Worm (Caenorhabditis elegans) whole organism, L3 larva: Measurements from ENCODE around the gene ztf-14.

ENCODE experiments used
- R02D3.7 ChIP-seq: fragments of 150-350 bp; optimal IDR thresholded peaks from 2 replicates; lab custom pipeline; 2014; ENCODE audit warnings: missing biosample characterization, missing genetic modification characterization
- ama-1 ChIP-seq: fragments of 150-350 bp; optimal IDR thresholded peaks from 2 replicates; lab custom pipeline; 2018
- ceh-16 ChIP-seq: sonication (generic microtip); optimal IDR thresholded peaks from 2 replicates; lab custom pipeline; 2017; ENCODE audit warnings: missing biosample characterization, missing genetic modification characterization
- ceh-28 ChIP-seq: fragments of 150-350 bp; optimal IDR thresholded peaks from 2 replicates; lab custom pipeline; 2014; ENCODE audit warnings: missing biosample characterization, missing genetic modification reagents, missing genetic modification characterization
- ceh-9 ChIP-seq: sonication (generic microtip); optimal IDR thresholded peaks from 2 replicates; lab custom pipeline; 2018; ENCODE audit warnings: missing biosample characterization, missing genetic modification characterization
- egl-27 ChIP-seq: sonication (generic microtip); optimal IDR thresholded peaks from 4 replicates; lab custom pipeline; 2017; ENCODE audit warnings: missing biosample characterization, missing genetic modification reagents, missing genetic modification characterization
- egl-5 ChIP-seq: fragments of 150-350 bp; optimal IDR thresholded peaks from 2 replicates; lab custom pipeline; 2017; ENCODE audit warnings: missing biosample characterization, missing genetic modification reagents, missing genetic modification characterization, inconsistent platforms
- elt-1 ChIP-seq: fragments of 150-350 bp; optimal IDR thresholded peaks from 2 replicates; lab custom pipeline; 2014; ENCODE audit warnings: missing biosample characterization, missing genetic modification characterization
- elt-2 ChIP-seq: sonication (generic microtip); optimal IDR thresholded peaks from 2 replicates; lab custom pipeline; 2016; ENCODE audit warnings: missing genetic modification reagents, mild to moderate bottlenecking, missing genetic modification characterization, missing compliant biosample characterization
- elt-3 ChIP-seq, 3 experiments: fragments of 150-350 bp in 1 of 3; sonication (generic microtip) in 2 of 3; optimal IDR thresholded peaks; 2 replicates in 2 of 3; 4 replicates in 1 of 3; lab custom pipeline; 2014 to 2017; ENCODE audit warnings: missing biosample characterization in 3 of 3, missing genetic modification characterization in 3 of 3
- fkh-10 ChIP-seq: sonication (generic microtip); optimal IDR thresholded peaks from 2 replicates; lab custom pipeline; 2017; ENCODE audit warnings: missing biosample characterization, missing genetic modification reagents, missing genetic modification characterization
- fkh-2 ChIP-seq: fragments of 150-350 bp; optimal IDR thresholded peaks from 2 replicates; lab custom pipeline; 2014; ENCODE audit warnings: missing biosample characterization, missing genetic modification reagents, missing genetic modification characterization
- fos-1 ChIP-seq: fragments of 150-350 bp; optimal IDR thresholded peaks from 2 replicates; lab custom pipeline; 2014; ENCODE audit warnings: missing biosample characterization, missing genetic modification characterization
- hmg-11 ChIP-seq: sonication (generic microtip); optimal IDR thresholded peaks from 2 replicates; lab custom pipeline; 2016; ENCODE audit warnings: missing genetic modification characterization, missing compliant biosample characterization
- jun-1 ChIP-seq: fragments of 150-350 bp; optimal IDR thresholded peaks from 2 replicates; lab custom pipeline; 2014; ENCODE audit warnings: missing biosample characterization, missing genetic modification reagents, missing genetic modification characterization
- lin-15B ChIP-seq: fragments of 150-350 bp; optimal IDR thresholded peaks from 2 replicates; lab custom pipeline; 2014; ENCODE audit warnings: missing biosample characterization, missing genetic modification characterization
- lin-39 ChIP-seq: fragments of 150-350 bp; optimal IDR thresholded peaks from 2 replicates; lab custom pipeline; 2018; ENCODE audit warnings: missing biosample characterization, missing genetic modification reagents, missing genetic modification characterization
- lsy-12 ChIP-seq: sonication (generic microtip); optimal IDR thresholded peaks from 2 replicates; lab custom pipeline; 2016; ENCODE audit warnings: mild to moderate bottlenecking, missing genetic modification characterization, missing compliant biosample characterization
- mdl-1 ChIP-seq: fragments of 150-350 bp; optimal IDR thresholded peaks from 2 replicates; lab custom pipeline; 2014; ENCODE audit warnings: missing biosample characterization, missing genetic modification characterization
- mml-1 ChIP-seq: fragments of 150-350 bp; sonication (generic microtip); optimal IDR thresholded peaks from 3 replicates; lab custom pipeline; 2014; ENCODE audit warnings: missing biosample characterization, missing genetic modification characterization
- nfya-1 ChIP-seq: sonication (generic microtip); optimal IDR thresholded peaks from 2 replicates; lab custom pipeline; 2017; ENCODE audit warnings: missing genetic modification characterization, mild to moderate bottlenecking, missing compliant biosample characterization, antibody characterized with exemption, moderate library complexity; ENCODE audit not compliant: insufficient read depth
- nhr-11 ChIP-seq: fragments of 150-350 bp; optimal IDR thresholded peaks from 2 replicates; lab custom pipeline; 2014; ENCODE audit warnings: missing biosample characterization, missing genetic modification characterization
- nhr-12 ChIP-seq: fragments of 150-350 bp; optimal IDR thresholded peaks from 2 replicates; lab custom pipeline; 2014; ENCODE audit warnings: missing biosample characterization, missing genetic modification characterization
- nhr-23 ChIP-seq: fragments of 150-350 bp; optimal IDR thresholded peaks from 2 replicates; lab custom pipeline; 2014; ENCODE audit warnings: missing biosample characterization, missing genetic modification reagents, missing genetic modification characterization
- nhr-237 ChIP-seq: fragments of 150-350 bp; optimal IDR thresholded peaks from 2 replicates; lab custom pipeline; 2014; ENCODE audit warnings: missing biosample characterization, missing genetic modification characterization
- nhr-25 ChIP-seq: sonication (generic microtip); optimal IDR thresholded peaks from 2 replicates; lab custom pipeline; 2017; ENCODE audit warnings: missing biosample characterization, missing genetic modification characterization
- nhr-28 ChIP-seq: fragments of 150-350 bp; optimal IDR thresholded peaks from 2 replicates; lab custom pipeline; 2014; ENCODE audit warnings: missing biosample characterization, missing genetic modification characterization
- nhr-43 ChIP-seq: sonication (generic microtip); optimal IDR thresholded peaks from 2 replicates; lab custom pipeline; 2016; ENCODE audit warnings: mild to moderate bottlenecking, missing genetic modification characterization, missing compliant biosample characterization; ENCODE audit not compliant: poor library complexity, severe bottlenecking
- nhr-76 ChIP-seq: fragments of 150-350 bp; sonication (generic microtip); optimal IDR thresholded peaks from 5 replicates; lab custom pipeline; 2014; ENCODE audit warnings: missing biosample characterization, missing genetic modification characterization
- nhr-77 ChIP-seq: fragments of 150-350 bp; optimal IDR thresholded peaks from 2 replicates; lab custom pipeline; 2014; ENCODE audit warnings: missing biosample characterization, missing genetic modification characterization
- pha-4 ChIP-seq: fragments of 150-350 bp; optimal IDR thresholded peaks from 2 replicates; lab custom pipeline; 2014; ENCODE audit warnings: missing biosample characterization, missing genetic modification reagents, missing genetic modification characterization
- pqm-1 ChIP-seq: fragments of 150-350 bp; optimal IDR thresholded peaks from 2 replicates; lab custom pipeline; 2017; ENCODE audit warnings: missing biosample characterization, missing genetic modification characterization, inconsistent platforms
- sea-2 ChIP-seq: fragments of 150-350 bp; sonication (generic microtip); optimal IDR thresholded peaks from 4 replicates; lab custom pipeline; 2014; ENCODE audit warnings: missing biosample characterization, missing genetic modification reagents, missing genetic modification characterization
- tbx-2 ChIP-seq: sonication (generic microtip); optimal IDR thresholded peaks from 2 replicates; lab custom pipeline; 2016; ENCODE audit warnings: mild to moderate bottlenecking, missing genetic modification characterization, missing compliant biosample characterization
- unc-62 ChIP-seq: fragments of 150-350 bp; sonication (generic microtip); optimal IDR thresholded peaks from 4 replicates; lab custom pipeline; 2014; ENCODE audit warnings: missing biosample characterization, missing genetic modification reagents, missing genetic modification characterization
- zag-1 ChIP-seq: fragments of 150-350 bp; optimal IDR thresholded peaks from 2 replicates; lab custom pipeline; 2014; ENCODE audit warnings: missing biosample characterization, missing genetic modification characterization
- ztf-4 ChIP-seq: fragments of 150-350 bp; optimal IDR thresholded peaks from 2 replicates; lab custom pipeline; 2014; ENCODE audit warnings: missing biosample characterization, missing genetic modification characterization

The ztf-14 gene

DNA sequence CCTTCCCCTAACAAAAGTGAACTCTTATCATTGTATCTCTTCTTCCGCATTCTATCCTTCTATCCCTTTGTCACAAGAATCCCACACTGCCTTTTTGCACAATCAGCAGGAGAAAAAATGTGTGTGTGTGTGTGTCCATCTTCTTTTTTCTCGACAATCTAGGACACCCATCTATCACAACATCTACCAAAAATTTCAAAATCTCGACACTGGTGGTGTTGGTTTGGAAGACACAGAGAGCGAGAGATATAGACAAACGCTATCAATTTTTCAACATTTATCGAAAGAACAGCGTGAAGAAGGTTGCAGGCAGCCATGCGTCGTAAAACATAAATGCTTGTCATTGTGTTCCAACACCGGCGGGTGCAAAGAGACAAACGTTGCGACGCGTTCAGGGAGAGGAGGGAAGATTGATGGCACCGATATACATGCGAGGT lies 13.0 kb downstream of the ztf-14 start:
- TF ChIP-seq pqm-1 (tag; lab: Kevin White, UChicago) (no peak), sea-2 (GFP tag; lab: Kevin White, UChicago) (no peak), nhr-12 (tag; lab: Kevin White, UChicago) (no peak), zag-1 (tag; lab: Kevin White, UChicago) (no peak), jun-1 (no peak), nhr-76 (tag; lab: Kevin White, UChicago) (no peak), elt-2 (peak; percentile 13), nhr-237 (tag; lab: Kevin White, UChicago) (no peak), egl-5 (peak; percentile 34), nhr-77 (no peak), hmg-11 (no peak), tbx-2 (tag; lab: Kevin White, UChicago) (no peak), lin-39 (tag; lab: Kevin White, UChicago) (peak; percentile 58), nhr-28 (no peak), nhr-23 (tag; lab: Kevin White, UChicago) (peak; percentile 90), egl-27 (tag; lab: Kevin White, UChicago) (peak; percentile 15), nhr-11 (tag; lab: Kevin White, UChicago) (peak; percentile 59), nhr-43 (tag; lab: Kevin White, UChicago) (peak; percentile 61), ceh-16 (no peak), nfya-1 (tag; lab: Kevin White, UChicago) (peak; percentile 45), ceh-9 (tag; lab: Kevin White, UChicago) (no peak), nhr-25 (tag; lab: Kevin White, UChicago) (peak; percentile 82), fkh-10 (GFP tag; lab: Kevin White, UChicago) (no peak), elt-3 (tag; optimal IDR thresholded peaks at IDR 0.05; lab: Kevin White, UChicago) (peak; percentile 45 to 69 (median 60)), lin-15B (tag; lab: Kevin White, UChicago) (peak; percentile 12), ceh-28 (tag; lab: Kevin White, UChicago) (peak; percentile 62), elt-1 (tag; lab: Kevin White, UChicago) (peak; percentile 89), fkh-2 (tag; lab: Kevin White, UChicago) (no peak), unc-62 (GFP tag; lab: Kevin White, UChicago) (peak; percentile 91), fos-1 (tag; lab: Kevin White, UChicago) (no peak), ztf-4 (no peak)
- TF ChIP-seq, all 47 proteins: peak for 14

- TF ChIP-seq pqm-1 (tag; lab: Kevin White, UChicago), result no peak
- TF ChIP-seq mml-1 (tag; lab: Kevin White, UChicago), result no peak
- no peak for TF ChIP-seq ceh-9 (tag; lab: Kevin White, UChicago)
- no peak for TF ChIP-seq mdl-1 (tag; lab: Kevin White, UChicago)
These were observed 14.5 kb downstream of the ztf-14 start for ce11 chrX:14510358-14510757.

ce11 chrX:14512817-14513216 lies 16.9 kb downstream of the ztf-14 start, which contains the start of gene fbxa-141:
Gene fbxa-141 (minus strand): TSS chrX:14512917.
- TF ChIP-seq fos-1 (tag; lab: Kevin White, UChicago) (no peak), lin-39 (tag; lab: Kevin White, UChicago) (no peak), R02D3.7 (tag; lab: Kevin White, UChicago) (no peak), ama-1 (lab: Kevin White, UChicago) (no peak), lsy-12 (tag; lab: Kevin White, UChicago) (no peak), fkh-2 (tag; lab: Kevin White, UChicago) (no peak), nhr-28 (no peak), elt-1 (tag; lab: Kevin White, UChicago) (no peak), ceh-28 (tag; lab: Kevin White, UChicago) (no peak)

ce11 chrX:14513462-14513861 lies 17.6 kb downstream of the ztf-14 start:
- TF ChIP-seq elt-1 (tag; lab: Kevin White, UChicago) (no peak), pha-4 (tag; lab: Kevin White, UChicago) (peak; percentile 12), egl-5 (peak; percentile 60), lin-39 (tag; lab: Kevin White, UChicago) (peak; percentile 37), lin-15B (tag; lab: Kevin White, UChicago) (no peak), nfya-1 (tag; lab: Kevin White, UChicago) (peak; percentile 4)
